Worm (Caenorhabditis elegans) whole organism, L3 larva: Measurements from ENCODE around the gene C14A4.13.

Source experiments
- aly-2 ChIP-seq: fragments of 150-350 bp; optimal IDR thresholded peaks from 2 replicates; lab custom pipeline; 2014; ENCODE audit warnings: missing biosample characterization, missing genetic modification characterization
- ceh-28 ChIP-seq: fragments of 150-350 bp; optimal IDR thresholded peaks from 2 replicates; lab custom pipeline; 2014; ENCODE audit warnings: missing biosample characterization, missing genetic modification reagents, missing genetic modification characterization
- egl-27 ChIP-seq: sonication (generic microtip); optimal IDR thresholded peaks from 4 replicates; lab custom pipeline; 2017; ENCODE audit warnings: missing biosample characterization, missing genetic modification reagents, missing genetic modification characterization
- nhr-28 ChIP-seq: fragments of 150-350 bp; optimal IDR thresholded peaks from 2 replicates; lab custom pipeline; 2014; ENCODE audit warnings: missing biosample characterization, missing genetic modification characterization
- tbx-2 ChIP-seq: sonication (generic microtip); optimal IDR thresholded peaks from 2 replicates; lab custom pipeline; 2016; ENCODE audit warnings: mild to moderate bottlenecking, missing genetic modification characterization, missing compliant biosample characterization
- unc-62 ChIP-seq: fragments of 150-350 bp; sonication (generic microtip); optimal IDR thresholded peaks from 4 replicates; lab custom pipeline; 2014; ENCODE audit warnings: missing biosample characterization, missing genetic modification reagents, missing genetic modification characterization
- ztf-11 ChIP-seq: fragments of 150-350 bp; optimal IDR thresholded peaks from 2 replicates; lab custom pipeline; 2014; ENCODE audit warnings: missing biosample characterization, missing genetic modification characterization

DNA sequence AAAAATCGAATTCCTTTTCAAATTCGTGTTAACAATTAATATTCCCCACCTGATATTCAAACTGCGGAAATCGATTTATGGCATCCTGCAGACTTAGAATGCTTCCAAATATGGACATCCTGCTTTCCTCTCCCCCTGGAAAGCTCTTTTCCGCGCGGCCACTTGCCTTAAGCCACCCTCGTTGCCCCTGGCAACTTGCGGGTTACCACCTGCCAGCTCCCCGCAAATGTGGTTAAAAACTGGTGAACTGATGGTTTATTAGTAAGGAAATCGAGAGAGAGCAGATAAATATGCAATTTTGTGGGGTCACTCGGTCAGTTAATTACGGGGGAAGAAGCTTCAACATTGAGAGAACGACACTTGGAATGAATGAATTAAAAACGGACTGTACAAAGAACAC, 33.9 kb downstream of the C14A4.13 start, which contains the start of gene nphp-1:
- TF ChIP-seq tbx-2 (tag; lab: Kevin White, UChicago) (no peak), egl-27 (no peak), unc-62 (GFP tag; lab: Kevin White, UChicago) (no peak), ztf-11 (tag; lab: Kevin White, UChicago) (no peak), nhr-28 (no peak), ceh-28 (tag; lab: Kevin White, UChicago) (no peak), aly-2 (no peak)
